Worm (Caenorhabditis elegans): ENCODE data around the gene pat-6.

DNA sequence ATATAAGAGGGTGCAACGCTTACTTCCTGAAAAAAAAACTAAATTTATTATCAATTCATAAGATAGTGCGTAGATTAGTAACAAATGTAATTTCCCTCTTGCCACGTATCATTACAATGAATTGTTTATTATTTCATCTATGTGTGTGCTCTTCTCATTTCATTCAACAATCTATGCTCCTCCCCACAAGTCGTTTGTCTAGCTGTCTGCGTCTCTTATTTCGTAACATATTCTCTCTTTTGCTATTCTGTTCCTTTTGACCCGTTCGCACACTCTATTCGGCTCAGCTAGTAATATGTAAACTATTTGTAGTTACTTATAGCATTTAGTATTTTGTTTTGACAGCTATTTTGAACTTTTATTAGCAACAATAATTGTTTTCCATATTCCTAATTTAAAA, 18.0 kb upstream of the pat-6 start:
- no peak for TF ChIP-seq him-1 (tag; optimal IDR thresholded peaks at IDR 0.05)
- no peak for TF ChIP-seq W03F9.2 (tag; optimal IDR thresholded peaks at IDR 0.05)
- TF ChIP-seq dao-5 (tag; optimal IDR thresholded peaks at IDR 0.05) = no peak
